Worm (Caenorhabditis elegans) whole organism, late embryonic: ENCODE measurements around the gene shc-2.

Experiments used
- T23F11.4 ChIP-seq: fragments of 200-800 bp; sonication (Bioruptor generic); optimal IDR thresholded peaks from 2 replicates; lab custom pipeline; 2018; ENCODE audit warnings: mild to moderate bottlenecking, missing genetic modification characterization, missing compliant biosample characterization
- hlh-6 ChIP-seq: sonication (generic microtip); optimal IDR thresholded peaks from 2 replicates; lab custom pipeline; 2016; ENCODE audit warnings: missing genotype, missing genetic modification characterization, missing compliant biosample characterization
- tbx-2 ChIP-seq: sonication (generic microtip); optimal IDR thresholded peaks from 2 replicates; lab custom pipeline; 2016; ENCODE audit warnings: missing genetic modification characterization, missing compliant biosample characterization
- unc-55 ChIP-seq: sonication (generic microtip); optimal IDR thresholded peaks from 2 replicates; lab custom pipeline; 2017; ENCODE audit warnings: missing biosample characterization, missing genetic modification reagents, missing genetic modification characterization

- TF ChIP-seq tbx-2 (tag; lab: Kevin White, UChicago) (no peak), T23F11.4 (GFP tag; lab: Kevin White, UChicago) (no peak), hlh-6 (no peak), unc-55 (GFP tag; lab: Kevin White, UChicago) (no peak)
These were observed 37.7 kb upstream of the shc-2 start for ce11 chrII:4931286-4931685.
